Worm (Caenorhabditis elegans): ENCODE measurements around the gene srxa-16.

- TF ChIP-seq him-1 (tag; optimal IDR thresholded peaks at IDR 0.05) (no peak), W03F9.2 (tag; optimal IDR thresholded peaks at IDR 0.05) (no peak), dao-5 (tag; optimal IDR thresholded peaks at IDR 0.05) (no peak)
Measured at ce11 chrV:16132215-16132614, 18.1 kb upstream of the srxa-16 start.
